Fruit fly (Drosophila melanogaster) whole organism, embryonic: ENCODE measurements around the gene mRpS10.
A peak's percentile ranks its signal among the peaks of the same experiment; 100 is the strongest.

ENCODE experiments used
- Abd-B ChIP-seq: fragments of 200-800 bp; sonication (Bioruptor generic); optimal IDR thresholded peaks from 2 replicates; lab custom pipeline; 2018; ENCODE audit warnings: missing biosample characterization, mild to moderate bottlenecking, missing genetic modification characterization, moderate library complexity
- BEAF-32 ChIP-seq: fragments of 200-800 bp; sonication (Bioruptor generic); optimal IDR thresholded peaks from 3 replicates; lab custom pipeline; 2017; ENCODE audit warnings: missing biosample characterization, missing genetic modification characterization, mild to moderate bottlenecking, moderate library complexity, missing genetic modification reagents
- CG12769 ChIP-seq: fragments of 200-800 bp; sonication (Bioruptor generic); optimal IDR thresholded peaks from 2 replicates; lab custom pipeline; 2019; ENCODE audit warnings: missing biosample characterization, mild to moderate bottlenecking, missing genetic modification characterization, moderate library complexity
- CG13624 ChIP-seq: fragments of 200-800 bp; sonication (Bioruptor generic); optimal IDR thresholded peaks from 2 replicates; lab custom pipeline; 2016; ENCODE audit warnings: missing biosample characterization, missing genetic modification characterization
- CG1647 ChIP-seq: fragments of 200-800 bp; sonication (Bioruptor generic); optimal IDR thresholded peaks from 3 replicates; lab custom pipeline; 2016; ENCODE audit warnings: missing biosample characterization, missing genetic modification characterization
- CG17361 ChIP-seq: fragments of 200-800 bp; sonication (Bioruptor generic); IDR thresholded peaks from 3 replicates; pipeline ENCODE4 v1.3.6; 2022; ENCODE audit warnings: missing biosample characterization, missing genetic modification characterization
- CG17612 ChIP-seq: fragments of 200-800 bp; sonication (Bioruptor generic); IDR thresholded peaks from 2 replicates; pipeline ENCODE4 v1.3.6; 2022; ENCODE audit warnings: missing biosample characterization, missing genetic modification characterization
- CG17912 ChIP-seq: fragments of 200-800 bp; sonication (Bioruptor generic); optimal IDR thresholded peaks from 2 replicates; lab custom pipeline; 2018; ENCODE audit warnings: missing biosample characterization, mild to moderate bottlenecking, missing genetic modification characterization
- CG2712 ChIP-seq: fragments of 200-800 bp; optimal IDR thresholded peaks from 3 replicates; lab custom pipeline; 2019; ENCODE audit warnings: missing biosample characterization, mild to moderate bottlenecking, missing genetic modification characterization, moderate library complexity
- CG4820 ChIP-seq: fragments of 200-800 bp; sonication (Bioruptor generic); optimal IDR thresholded peaks from 3 replicates; lab custom pipeline; 2016; ENCODE audit warnings: missing biosample characterization, missing genetic modification characterization
- CG6765 ChIP-seq: fragments of 200-800 bp; sonication (Bioruptor generic); optimal IDR thresholded peaks from 3 replicates; lab custom pipeline; 2017; ENCODE audit warnings: missing biosample characterization, mild to moderate bottlenecking, missing genetic modification characterization
- CG8478 ChIP-seq: fragments of >200 bp; optimal IDR thresholded peaks from 2 replicates; lab custom pipeline; 2018
- CG8924 ChIP-seq: fragments of 200-800 bp; optimal IDR thresholded peaks from 3 replicates; lab custom pipeline; 2019; ENCODE audit warnings: missing biosample characterization, mild to moderate bottlenecking, missing genetic modification characterization, moderate library complexity
- CHES-1-like ChIP-seq: fragments of 200-800 bp; sonication (Bioruptor generic); optimal IDR thresholded peaks from 2 replicates; lab custom pipeline; 2016; ENCODE audit warnings: missing biosample characterization, missing genetic modification characterization
- CkIIα-i1 ChIP-seq: fragments of 200-800 bp; sonication (Bioruptor generic); IDR thresholded peaks from 2 replicates; pipeline ENCODE4 v1.3.6; 2022; ENCODE audit warnings: missing biosample characterization, missing genetic modification characterization
- D19A ChIP-seq: fragments of 200-800 bp; optimal IDR thresholded peaks from 3 replicates; lab custom pipeline; 2019; ENCODE audit warnings: missing biosample characterization, mild to moderate bottlenecking, missing genetic modification characterization, moderate library complexity
- Dad ChIP-seq: fragments of 200-800 bp; sonication (Bioruptor generic); optimal IDR thresholded peaks from 3 replicates; lab custom pipeline; 2016; ENCODE audit warnings: missing biosample characterization, missing genetic modification characterization
- Eip74EF ChIP-seq, 2 experiments: fragments of 200-800 bp in 1 of 2; fragments of >200 bp in 1 of 2; sonication (Bioruptor generic) in 1 of 2; optimal IDR thresholded peaks; 2 replicates each; lab custom pipeline; 2017 to 2019; ENCODE audit warnings: missing biosample characterization in 2 of 2, missing genetic modification characterization in 2 of 2, mild to moderate bottlenecking in 1 of 2, moderate library complexity in 1 of 2
- Ets97D ChIP-seq: fragments of 200-800 bp; sonication (Bioruptor generic); optimal IDR thresholded peaks from 3 replicates; lab custom pipeline; 2016; ENCODE audit warnings: missing biosample characterization, missing genetic modification characterization
- Fer3 ChIP-seq: fragments of 200-800 bp; sonication (Bioruptor generic); optimal IDR thresholded peaks from 2 replicates; lab custom pipeline; 2018; ENCODE audit warnings: missing biosample characterization, mild to moderate bottlenecking, missing genetic modification characterization, moderate library complexity
- Gsc ChIP-seq: fragments of 200-800 bp; sonication (Bioruptor generic); IDR thresholded peaks from 2 replicates; pipeline ENCODE4 v1.3.6; 2022; ENCODE audit warnings: missing biosample characterization, missing genetic modification characterization
- HmgZ ChIP-seq: fragments of 200-800 bp; sonication (Bioruptor generic); optimal IDR thresholded peaks from 2 replicates; lab custom pipeline; 2018; ENCODE audit warnings: missing biosample characterization, mild to moderate bottlenecking, missing genetic modification characterization
- MBD-R2 ChIP-seq: fragments of 200-800 bp; sonication (Bioruptor generic); IDR thresholded peaks from 2 replicates; pipeline ENCODE4 v1.3.6; 2022; ENCODE audit warnings: missing biosample characterization, missing genetic modification characterization
- Mes4 ChIP-seq: fragments of 200-800 bp; sonication (Bioruptor generic); optimal IDR thresholded peaks from 2 replicates; lab custom pipeline; 2016; ENCODE audit warnings: missing biosample characterization, missing genetic modification characterization
- Oli ChIP-seq: fragments of 200-800 bp; sonication (Bioruptor generic); optimal IDR thresholded peaks from 2 replicates; lab custom pipeline; 2018; ENCODE audit warnings: missing biosample characterization, mild to moderate bottlenecking, missing genetic modification characterization, moderate library complexity
- Rfx ChIP-seq: fragments of 200-800 bp; sonication (Bioruptor generic); IDR thresholded peaks from 2 replicates; pipeline ENCODE4 v1.3.6; 2022; ENCODE audit warnings: missing biosample characterization, missing genetic modification characterization
- Side ChIP-seq: fragments of 200-800 bp; sonication (Bioruptor generic); optimal IDR thresholded peaks from 2 replicates; lab custom pipeline; 2016; ENCODE audit warnings: missing biosample characterization, missing genetic modification characterization
- Sin3A ChIP-seq: fragments of >200 bp; optimal IDR thresholded peaks from 2 replicates; lab custom pipeline; 2018
- Stat92E ChIP-seq, 3 experiments: fragments of >200 bp in 2 of 3; fragments of 200-800 bp in 1 of 3; sonication (Bioruptor generic) in 1 of 3; optimal IDR thresholded peaks; 2 replicates each; lab custom pipeline; 2017 to 2019; ENCODE audit warnings: missing biosample characterization in 3 of 3, missing genetic modification characterization in 3 of 3, mild to moderate bottlenecking in 1 of 3, moderate library complexity in 1 of 3
- Vsx1 ChIP-seq: fragments of 200-800 bp; sonication (Bioruptor generic); optimal IDR thresholded peaks from 2 replicates; lab custom pipeline; 2017; ENCODE audit warnings: missing biosample characterization, mild to moderate bottlenecking, missing genetic modification characterization, missing genetic modification reagents
- Xbp1 ChIP-seq: fragments of 200-800 bp; sonication (Bioruptor generic); optimal IDR thresholded peaks from 3 replicates; lab custom pipeline; 2016; ENCODE audit warnings: missing biosample characterization, mild to moderate bottlenecking, missing genetic modification characterization
- YL-1 ChIP-seq: fragments of 200-800 bp; sonication (Bioruptor generic); optimal IDR thresholded peaks from 3 replicates; lab custom pipeline; 2017; ENCODE audit warnings: missing biosample characterization, mild to moderate bottlenecking, missing genetic modification characterization
- amos ChIP-seq: fragments of 200-800 bp; sonication (Bioruptor generic); IDR thresholded peaks from 2 replicates; pipeline ENCODE4 v1.3.6; 2022; ENCODE audit warnings: missing biosample characterization, missing genetic modification characterization; ENCODE audit not compliant: partially characterized antibody
- bbx ChIP-seq: fragments of 200-800 bp; sonication (Bioruptor generic); IDR thresholded peaks from 2 replicates; pipeline ENCODE4 v1.3.6; 2022; ENCODE audit warnings: missing biosample characterization, missing genetic modification characterization; ENCODE audit not compliant: partially characterized antibody
- btn ChIP-seq: fragments of 200-800 bp; sonication (Bioruptor generic); optimal IDR thresholded peaks from 2 replicates; lab custom pipeline; 2016; ENCODE audit warnings: missing biosample characterization, missing genetic modification characterization
- caup ChIP-seq: fragments of 200-800 bp; sonication (Bioruptor generic); optimal IDR thresholded peaks from 3 replicates; lab custom pipeline; 2017; ENCODE audit warnings: missing biosample characterization, mild to moderate bottlenecking, missing genetic modification characterization, moderate library complexity; ENCODE audit not compliant: severe bottlenecking
- dmrt99B ChIP-seq: fragments of 200-800 bp; sonication (Bioruptor generic); optimal IDR thresholded peaks from 2 replicates; lab custom pipeline; 2018; ENCODE audit warnings: missing biosample characterization, mild to moderate bottlenecking, missing genetic modification characterization, moderate library complexity
- emc ChIP-seq: fragments of 200-800 bp; sonication (Bioruptor generic); optimal IDR thresholded peaks from 2 replicates; lab custom pipeline; 2016; ENCODE audit warnings: missing biosample characterization, missing genetic modification characterization
- ind ChIP-seq: fragments of 200-800 bp; sonication (Bioruptor generic); optimal IDR thresholded peaks from 3 replicates; lab custom pipeline; 2016; ENCODE audit warnings: missing biosample characterization, missing genetic modification characterization
- inv ChIP-seq: fragments of 200-800 bp; sonication (Bioruptor generic); IDR thresholded peaks from 2 replicates; pipeline ENCODE4 v1.3.6; 2022; ENCODE audit warnings: missing biosample characterization, missing genetic modification characterization; ENCODE audit not compliant: partially characterized antibody
- jumu ChIP-seq: fragments of 200-800 bp; sonication (Bioruptor generic); optimal IDR thresholded peaks from 3 replicates; lab custom pipeline; 2016; ENCODE audit warnings: missing biosample characterization, missing genetic modification characterization
- mld ChIP-seq: fragments of 200-800 bp; sonication (Bioruptor generic); IDR thresholded peaks from 3 replicates; pipeline ENCODE4 v1.3.6; 2022; ENCODE audit warnings: missing biosample characterization, missing genetic modification characterization; ENCODE audit not compliant: partially characterized antibody
- otp ChIP-seq: fragments of 200-800 bp; sonication (Bioruptor generic); IDR thresholded peaks from 3 replicates; pipeline ENCODE4, ENCODE4 v1.3.6; 2022; ENCODE audit warnings: missing biosample characterization, missing genetic modification characterization
- pan ChIP-seq, 4 experiments: fragments of >200 bp in 3 of 4; fragments of 200-800 bp in 1 of 4; sonication (Bioruptor generic) in 1 of 4; optimal IDR thresholded peaks in 3 of 4; IDR thresholded peaks in 1 of 4; 2 replicates each; pipeline versions ENCODE4 v1.3.6 to Lab custom; 2017 to 2022; ENCODE audit warnings: missing biosample characterization in 2 of 4, missing genetic modification characterization in 2 of 4, mixed read lengths in 1 of 4
- pb ChIP-seq: fragments of 200-800 bp; sonication (Bioruptor generic); optimal IDR thresholded peaks from 3 replicates; lab custom pipeline; 2016; ENCODE audit warnings: missing biosample characterization, missing genetic modification characterization
- tup ChIP-seq: fragments of 200-800 bp; sonication (Bioruptor generic); optimal IDR thresholded peaks from 2 replicates; lab custom pipeline; 2016; ENCODE audit warnings: missing biosample characterization, mild to moderate bottlenecking, missing genetic modification characterization, moderate library complexity
- vnd ChIP-seq: fragments of 200-800 bp; sonication (Bioruptor generic); IDR thresholded peaks from 3 replicates; pipeline ENCODE4 v1.3.6; 2022; ENCODE audit warnings: missing biosample characterization, missing genetic modification characterization; ENCODE audit not compliant: partially characterized antibody
- yki ChIP-seq: fragments of >200 bp; optimal IDR thresholded peaks from 3 replicates; lab custom pipeline; 2018

Gene mRpS10

DNA sequence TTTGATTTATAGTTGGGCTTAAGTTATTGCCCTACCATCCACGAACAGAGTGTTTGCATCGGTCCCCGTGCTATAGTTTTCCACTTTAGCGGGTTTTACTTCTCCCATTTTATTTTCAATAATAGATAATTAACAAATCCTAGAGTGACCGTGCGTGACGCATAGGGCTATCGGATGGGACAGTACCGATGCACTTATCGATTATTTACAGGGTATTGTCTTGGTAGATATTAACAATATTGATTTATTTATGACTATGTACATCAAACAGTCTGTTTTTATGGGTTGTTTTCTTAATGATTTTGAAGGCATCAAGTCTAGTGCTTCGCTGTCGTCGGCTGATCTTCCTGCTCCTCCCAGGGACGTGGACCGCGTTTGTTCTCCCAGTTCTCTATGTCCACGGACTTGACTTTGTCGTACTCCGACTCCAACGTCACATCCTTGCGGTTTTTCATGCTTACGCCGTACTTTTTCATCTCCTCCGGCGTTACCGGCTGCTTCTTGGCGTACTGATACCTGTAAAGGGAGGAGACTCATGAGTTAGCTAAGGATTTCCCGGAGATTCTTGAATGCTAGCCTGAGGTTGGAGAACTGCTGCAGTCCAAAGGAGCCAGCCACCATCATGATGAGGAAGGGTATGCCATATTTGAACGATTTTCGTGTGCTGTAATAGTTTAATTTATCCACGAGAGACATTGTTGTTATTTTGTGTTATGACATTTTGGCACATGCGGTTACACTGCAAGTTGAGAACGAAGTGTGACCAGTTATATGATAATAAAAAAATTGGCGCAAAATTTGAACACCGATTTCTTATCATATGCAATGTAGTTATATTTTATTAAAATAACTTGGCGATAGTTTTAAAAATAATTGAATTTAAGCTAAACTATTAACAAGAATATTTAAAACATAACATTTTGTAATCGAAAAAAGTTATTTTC is 48.7 kb downstream of the mRpS10 start, which contains the start of the genes MRG15 and Tm1 (continued):
- TF ChIP-seq Sin3A (lab: Kevin White, UChicago) (peak; percentile 50), Abd-B (GFP tag; lab: Kevin White, UChicago) (peak; percentile 28), Oli (tag; lab: Kevin White, UChicago) (no peak), CG1647 (no peak), YL-1 (peak; percentile 50), HmgZ (tag; lab: Kevin White, UChicago) (peak; percentile 40), Eip74EF (GFP tag; optimal IDR thresholded peaks at IDR 0.05; lab: Kevin White, UChicago) (no peak), pan (optimal IDR thresholded peaks at IDR 0.05; lab: Kevin White, UChicago) (no peak), pan (GFP tag; optimal IDR thresholded peaks at IDR 0.05 in 1 of 2, IDR thresholded peaks at IDR 0.05 in 1 of 2) (no peak), CG12769 (tag; lab: Kevin White, UChicago) (no peak), CG17912 (no peak), CG13624 (GFP tag; lab: Kevin White, UChicago) (no peak), CG17361 (GFP tag; lab: Robert Waterston, UW) (0 out of 3 replicates have a peak, but pooled peaks have one; percentile 10), CG2712 (tag; lab: Kevin White, UChicago) (no peak), pb (GFP tag; lab: Kevin White, UChicago) (no peak), dmrt99B (tag; lab: Kevin White, UChicago) (no peak), btn (GFP tag; lab: Kevin White, UChicago) (no peak), Side (GFP tag; lab: Kevin White, UChicago) (no peak), Vsx1 (GFP tag; lab: Kevin White, UChicago) (no peak), CG8478 (lab: Kevin White, UChicago) (no peak), CG6765 (GFP tag; lab: Kevin White, UChicago) (no peak), Xbp1 (GFP tag; lab: Kevin White, UChicago) (no peak), Mes4 (GFP tag; lab: Kevin White, UChicago) (no peak), MBD-R2 (GFP tag; lab: Robert Waterston, UW) (peak; percentile 79), CG4820 (GFP tag; lab: Kevin White, UChicago) (no peak), CG8924 (tag; lab: Kevin White, UChicago) (peak; percentile 5), Fer3 (tag; lab: Kevin White, UChicago) (no peak), mld (GFP tag; lab: Robert Waterston, UW) (peak; percentile 43; the same call in 1 of the 3 replicates), CG17612 (GFP tag; lab: Robert Waterston, UW) (no peak), amos (peak; percentile 74; the same call in 1 of the 2 replicates), Ets97D (no peak), emc (GFP tag; lab: Kevin White, UChicago) (no peak), CHES-1-like (GFP tag; lab: Kevin White, UChicago) (no peak), Gsc (GFP tag; lab: Robert Waterston, UW) (no peak), inv (peak; percentile 49; the same call in 1 of the 2 replicates), Stat92E (GFP tag; optimal IDR thresholded peaks at IDR 0.05; lab: Kevin White, UChicago) (no peak), ind (no peak), vnd (peak; percentile 57; the same call in 1 of the 3 replicates), Dad (GFP tag; lab: Kevin White, UChicago) (peak; percentile 16), bbx (peak; percentile 80), Rfx (0 out of 2 replicates have a peak, but pooled peaks have one; percentile 38), D19A (tag; lab: Kevin White, UChicago) (no peak), otp (GFP tag; lab: Robert Waterston, UW) (no peak), CkIIα-i1 (GFP tag; lab: Robert Waterston, UW) (no peak), caup (no peak), jumu (GFP tag; lab: Kevin White, UChicago) (peak; percentile 27), BEAF-32 (GFP tag; lab: Kevin White, UChicago) (peak; percentile 78), tup (GFP tag; lab: Kevin White, UChicago) (no peak), yki (lab: Kevin White, UChicago) (no peak)
